Fruit fly (Drosophila melanogaster): ENCODE measurements around the gene mtgo.

Gene mtgo

dm6 chr2L:16657467-16657866, 112.7 kb downstream of the mtgo start:
- no peak for TF ChIP-seq GATAd (GFP tag; optimal IDR thresholded peaks at IDR 0.05)
- TF ChIP-seq Rel (GFP tag; optimal IDR thresholded peaks at IDR 0.05): no peak
- no peak for TF ChIP-seq Rel (tag; optimal IDR thresholded peaks at IDR 0.05)
- peak; percentile 79 for TF ChIP-seq Dfd (GFP tag; optimal IDR thresholded peaks at IDR 0.05)
- TF ChIP-seq lola (GFP tag; optimal IDR thresholded peaks at IDR 0.05): no peak
- no peak for TF ChIP-seq tai (GFP tag; optimal IDR thresholded peaks at IDR 0.05)
- TF ChIP-seq usp (GFP tag; optimal IDR thresholded peaks at IDR 0.05): no peak
- TF ChIP-seq dmrt93B (GFP tag; optimal IDR thresholded peaks at IDR 0.05): no peak

dm6 chr2L:16672290-16672689, 127.5 kb downstream of the mtgo start:
- TF ChIP-seq N (GFP tag; optimal IDR thresholded peaks at IDR 0.05) (no peak), woc (GFP tag; optimal IDR thresholded peaks at IDR 0.05) (no peak), Hnf4 (GFP tag; optimal IDR thresholded peaks at IDR 0.05) (no peak), lola (GFP tag; optimal IDR thresholded peaks at IDR 0.05) (no peak), GATAd (GFP tag; optimal IDR thresholded peaks at IDR 0.05) (no peak), Hr78 (GFP tag; optimal IDR thresholded peaks at IDR 0.05) (no peak)

- TF ChIP-seq tai (GFP tag; optimal IDR thresholded peaks at IDR 0.05) (peak; percentile 70), Rel (GFP tag; optimal IDR thresholded peaks at IDR 0.05) (no peak), Rel (tag; optimal IDR thresholded peaks at IDR 0.05) (no peak), Hr83 (GFP tag; optimal IDR thresholded peaks at IDR 0.05; ENCODE audit: poor library complexity, severe bottlenecking) (peak; percentile 25), fru (GFP tag; optimal IDR thresholded peaks at IDR 0.05) (peak; percentile 23), OdsH (GFP tag; optimal IDR thresholded peaks at IDR 0.05) (peak; percentile 28), dl (GFP tag; optimal IDR thresholded peaks at IDR 0.05; ENCODE audit: insufficient read depth in 1 of 2, partially characterized antibody in 2 of 2) (no peak), GATAd (GFP tag; optimal IDR thresholded peaks at IDR 0.05) (no peak), br (GFP tag; optimal IDR thresholded peaks at IDR 0.05) (no peak), foxo (GFP tag; optimal IDR thresholded peaks at IDR 0.05) (peak in 1 of 2 experiments; percentile 36), ey (GFP tag; optimal IDR thresholded peaks at IDR 0.05) (no peak), Hnf4 (GFP tag; optimal IDR thresholded peaks at IDR 0.05) (peak; percentile 72), Dif (GFP tag; optimal IDR thresholded peaks at IDR 0.05; ENCODE audit: partially characterized antibody) (no peak), Vsx2 (GFP tag; optimal IDR thresholded peaks at IDR 0.05; ENCODE audit: partially characterized antibody) (no peak), brk (GFP tag; optimal IDR thresholded peaks at IDR 0.05) (no peak), woc (GFP tag; optimal IDR thresholded peaks at IDR 0.05) (peak; percentile 11), dmrt93B (GFP tag; optimal IDR thresholded peaks at IDR 0.05) (no peak), rgr (GFP tag; optimal IDR thresholded peaks at IDR 0.05) (peak; percentile 55), CG32264 (GFP tag; optimal IDR thresholded peaks at IDR 0.05) (peak; percentile 38), CrebA (GFP tag; optimal IDR thresholded peaks at IDR 0.05; ENCODE audit: borderline replicate concordance) (no peak), sage (GFP tag; optimal IDR thresholded peaks at IDR 0.05) (peak; percentile 63), Dfd (GFP tag; optimal IDR thresholded peaks at IDR 0.05) (no peak)
Measured at dm6 chr2L:16676651-16677359, 132.0 kb downstream of the mtgo start, which contains the start of the genes Trpgamma and her. Gene Trpgamma, minus strand, starts transcription at chr2L:16676701. Gene her, plus strand, starts transcription at chr2L:16677185.

- TF ChIP-seq Mio (GFP tag; optimal IDR thresholded peaks at IDR 0.05) (no peak), Dfd (GFP tag; optimal IDR thresholded peaks at IDR 0.05) (peak; percentile 87)
Measured at dm6 chr2L:16679073-16679472, 134.3 kb downstream of the mtgo start.

- TF ChIP-seq brk (GFP tag; optimal IDR thresholded peaks at IDR 0.05) (no peak), dmrt93B (GFP tag; optimal IDR thresholded peaks at IDR 0.05) (no peak), sage (GFP tag; optimal IDR thresholded peaks at IDR 0.05) (no peak), Myc (optimal IDR thresholded peaks at IDR 0.05) (peak; percentile 58), tai (GFP tag; optimal IDR thresholded peaks at IDR 0.05) (no peak), OdsH (GFP tag; optimal IDR thresholded peaks at IDR 0.05) (peak; percentile 37), CG32264 (GFP tag; optimal IDR thresholded peaks at IDR 0.05) (no peak), N (GFP tag; optimal IDR thresholded peaks at IDR 0.05) (no peak), dl (GFP tag; optimal IDR thresholded peaks at IDR 0.05; ENCODE audit: insufficient read depth in 1 of 2, partially characterized antibody in 2 of 2) (no peak), foxo (GFP tag; optimal IDR thresholded peaks at IDR 0.05) (peak in 1 of 2 experiments; percentile 19), br (GFP tag; optimal IDR thresholded peaks at IDR 0.05) (peak; percentile 37), usp (GFP tag; optimal IDR thresholded peaks at IDR 0.05) (no peak), Abd-B (GFP tag; optimal IDR thresholded peaks at IDR 0.05) (no peak), jim (GFP tag; optimal IDR thresholded peaks at IDR 0.05) (no peak), sv (GFP tag; optimal IDR thresholded peaks at IDR 0.05) (no peak), rgr (GFP tag; optimal IDR thresholded peaks at IDR 0.05) (peak; percentile 6), HLH106 (tag; optimal IDR thresholded peaks at IDR 0.05) (no peak), Dif (GFP tag; optimal IDR thresholded peaks at IDR 0.05; ENCODE audit: partially characterized antibody) (no peak), Hr83 (GFP tag; optimal IDR thresholded peaks at IDR 0.05; ENCODE audit: poor library complexity, severe bottlenecking) (peak; percentile 22), CrebA (GFP tag; optimal IDR thresholded peaks at IDR 0.05; ENCODE audit: borderline replicate concordance) (no peak), Rel (GFP tag; optimal IDR thresholded peaks at IDR 0.05) (no peak), Rel (tag; optimal IDR thresholded peaks at IDR 0.05) (peak; percentile 33), Jra (GFP tag; optimal IDR thresholded peaks at IDR 0.05) (no peak), Sp1 (GFP tag; optimal IDR thresholded peaks at IDR 0.05) (peak; percentile 35), fru (GFP tag; optimal IDR thresholded peaks at IDR 0.05) (peak; percentile 24), Mio (GFP tag; optimal IDR thresholded peaks at IDR 0.05) (no peak), lola (GFP tag; optimal IDR thresholded peaks at IDR 0.05) (no peak), Dfd (GFP tag; optimal IDR thresholded peaks at IDR 0.05) (no peak), ey (GFP tag; optimal IDR thresholded peaks at IDR 0.05) (no peak), Hr78 (GFP tag; optimal IDR thresholded peaks at IDR 0.05) (no peak)
Measured at dm6 chr2L:16679817-16680683, 135.2 kb downstream of the mtgo start, which contains the start of the genes grp and squ. Gene grp, plus strand, starts transcription at chr2L:16680054. Gene squ, plus strand, starts transcription at chr2L:16680054.

All from whole organism, wandering third instar larva.